Worm (Caenorhabditis elegans) whole organism, L4 larva: ENCODE measurements around the gene F09E5.8.

Source experiments
- D1046.2 ChIP-seq: fragments of 200-800 bp; sonication (Bioruptor generic); IDR thresholded peaks from 2 replicates; pipeline ENCODE4 v1.3.6; 2022; ENCODE audit warnings: missing genetic modification characterization, missing compliant biosample characterization
- F10B5.3 ChIP-seq: sonication (generic microtip); optimal IDR thresholded peaks from 2 replicates; lab custom pipeline; 2016; ENCODE audit warnings: mild to moderate bottlenecking, missing genetic modification characterization, missing compliant biosample characterization
- F44E2.7 ChIP-seq: fragments of 200-800 bp; sonication (Bioruptor generic); IDR thresholded peaks from 2 replicates; pipeline ENCODE4 v2.1.2; 2022; ENCODE audit warnings: missing genetic modification characterization, missing compliant biosample characterization
- Y105C5A.15 ChIP-seq: fragments of 200-800 bp; sonication (Bioruptor generic); IDR thresholded peaks from 2 replicates; pipeline ENCODE4 v1.3.6; 2022; ENCODE audit warnings: missing genetic modification characterization, missing compliant biosample characterization
- ZK337.2 ChIP-seq: fragments of 200-800 bp; sonication (Bioruptor generic); IDR thresholded peaks from 2 replicates; pipeline ENCODE4 v1.3.6; 2022; ENCODE audit warnings: missing genetic modification reagents, missing genetic modification characterization, missing compliant biosample characterization
- arid-1 ChIP-seq: fragments of 200-800 bp; sonication (Bioruptor generic); conservative IDR thresholded peaks from 2 replicates; pipeline ENCODE4 v1.3.6; 2022; ENCODE audit warnings: missing genetic modification reagents, missing genetic modification characterization, missing compliant biosample characterization
- ceh-20 ChIP-seq: fragments of 200-800 bp; sonication (Bioruptor generic); IDR thresholded peaks from 2 replicates; pipeline ENCODE4 v1.3.6; 2022; ENCODE audit warnings: missing genetic modification reagents, missing genetic modification characterization, missing compliant biosample characterization
- ceh-62 ChIP-seq: sonication (generic microtip); optimal IDR thresholded peaks from 2 replicates; lab custom pipeline; 2017; ENCODE audit warnings: missing biosample characterization, missing genetic modification characterization
- cey-2 ChIP-seq: sonication (generic microtip); optimal IDR thresholded peaks from 3 replicates; lab custom pipeline; 2017; ENCODE audit warnings: missing genetic modification characterization, mild to moderate bottlenecking, missing compliant biosample characterization, antibody characterized with exemption, borderline replicate concordance; ENCODE audit not compliant: insufficient read depth
- ctbp-1 ChIP-seq: fragments of 200-800 bp; sonication (Bioruptor generic); IDR thresholded peaks from 2 replicates; pipeline ENCODE4 v1.3.6; 2022; ENCODE audit warnings: missing genetic modification reagents, missing genetic modification characterization, missing compliant biosample characterization
- daf-12 ChIP-seq: fragments of 150-350 bp; optimal IDR thresholded peaks from 2 replicates; lab custom pipeline; 2014; ENCODE audit warnings: missing biosample characterization, missing genetic modification reagents, missing genetic modification characterization
- daf-8 ChIP-seq: fragments of 200-800 bp; sonication (Bioruptor generic); IDR thresholded peaks from 2 replicates; pipeline ENCODE4 v1.3.6; 2022; ENCODE audit warnings: missing genetic modification characterization, missing compliant biosample characterization
- dmd-6 ChIP-seq: fragments of 200-800 bp; sonication (Bioruptor generic); IDR thresholded peaks from 2 replicates; pipeline ENCODE4 v1.3.6; 2022; ENCODE audit warnings: missing genetic modification reagents, missing genetic modification characterization, missing compliant biosample characterization
- dmd-8 ChIP-seq: fragments of 200-800 bp; sonication (Bioruptor generic); IDR thresholded peaks from 2 replicates; pipeline ENCODE4 v1.3.6; 2022; ENCODE audit warnings: missing genetic modification characterization, missing compliant biosample characterization
- dmd-9 ChIP-seq: fragments of 200-800 bp; sonication (Bioruptor generic); IDR thresholded peaks from 2 replicates; pipeline ENCODE4 v1.3.6; 2022; ENCODE audit warnings: missing genetic modification reagents, missing genetic modification characterization, missing compliant biosample characterization
- dpl-1 ChIP-seq: fragments of 150-350 bp; optimal IDR thresholded peaks from 2 replicates; lab custom pipeline; 2014; ENCODE audit warnings: missing biosample characterization, missing genetic modification reagents, missing genetic modification characterization
- dve-1 ChIP-seq: sonication (generic microtip); optimal IDR thresholded peaks from 2 replicates; lab custom pipeline; 2017; ENCODE audit warnings: antibody characterized with exemption, mild to moderate bottlenecking, missing genetic modification characterization, missing compliant biosample characterization; ENCODE audit not compliant: insufficient read depth
- fos-1 ChIP-seq: fragments of 150-350 bp; optimal IDR thresholded peaks from 2 replicates; lab custom pipeline; 2014; ENCODE audit warnings: missing biosample characterization, missing genetic modification characterization
- gei-8 ChIP-seq: fragments of 200-800 bp; sonication (Bioruptor generic); optimal IDR thresholded peaks from 2 replicates; lab custom pipeline; 2018; ENCODE audit warnings: mild to moderate bottlenecking, missing genetic modification characterization, missing compliant biosample characterization
- hlh-11 ChIP-seq: fragments of 200-800 bp; sonication (Bioruptor generic); optimal IDR thresholded peaks from 2 replicates; lab custom pipeline; 2018; ENCODE audit warnings: mild to moderate bottlenecking, missing genetic modification characterization, missing compliant biosample characterization
- lim-7 ChIP-seq: fragments of 200-800 bp; sonication (Bioruptor generic); IDR thresholded peaks from 2 replicates; pipeline ENCODE4 v1.3.6; 2022; ENCODE audit warnings: missing genetic modification characterization, missing compliant biosample characterization
- lin-15B ChIP-seq: fragments of 150-350 bp; sonication (generic microtip); optimal IDR thresholded peaks from 3 replicates; lab custom pipeline; 2014; ENCODE audit warnings: missing biosample characterization, missing genetic modification characterization
- lin-38 ChIP-seq: fragments of 200-800 bp; sonication (Bioruptor generic); IDR thresholded peaks from 2 replicates; pipeline ENCODE4 v1.3.6; 2022; ENCODE audit warnings: missing genetic modification reagents, missing genetic modification characterization, missing compliant biosample characterization
- lin-39 ChIP-seq: fragments of 150-350 bp; optimal IDR thresholded peaks from 2 replicates; lab custom pipeline; 2014; ENCODE audit warnings: missing biosample characterization, missing genetic modification reagents, missing genetic modification characterization
- madf-9 ChIP-seq: fragments of 200-800 bp; sonication (Bioruptor generic); conservative IDR thresholded peaks from 2 replicates; pipeline ENCODE4 v1.3.6; 2022; ENCODE audit warnings: missing genetic modification reagents, missing genetic modification characterization, missing compliant biosample characterization
- mdl-1 ChIP-seq, 2 experiments: fragments of 150-350 bp in 1 of 2; sonication (generic microtip) in 1 of 2; optimal IDR thresholded peaks; 2 replicates each; lab custom pipeline; 2014 to 2017; ENCODE audit warnings: missing biosample characterization in 2 of 2, missing genetic modification characterization in 2 of 2
- mdt-29 ChIP-seq: fragments of 200-800 bp; sonication (Bioruptor generic); IDR thresholded peaks from 2 replicates; pipeline ENCODE4 v1.3.6; 2022; ENCODE audit warnings: missing genetic modification reagents, missing genetic modification characterization, missing compliant biosample characterization
- mxl-3 ChIP-seq: fragments of 200-800 bp; sonication (Bioruptor generic); optimal IDR thresholded peaks from 2 replicates; lab custom pipeline; 2018; ENCODE audit warnings: mild to moderate bottlenecking, missing genetic modification characterization, missing compliant biosample characterization
- nhr-11 ChIP-seq: fragments of 150-350 bp; optimal IDR thresholded peaks from 2 replicates; lab custom pipeline; 2014; ENCODE audit warnings: missing biosample characterization, missing genetic modification characterization
- nhr-25 ChIP-seq: sonication (generic microtip); optimal IDR thresholded peaks from 2 replicates; lab custom pipeline; 2017; ENCODE audit warnings: missing genetic modification characterization, mild to moderate bottlenecking, missing compliant biosample characterization, antibody characterized with exemption, moderate library complexity, borderline replicate concordance; ENCODE audit not compliant: insufficient read depth
- nhr-42 ChIP-seq: fragments of 200-800 bp; sonication (Bioruptor generic); IDR thresholded peaks from 2 replicates; pipeline ENCODE4 v1.3.6; 2022; ENCODE audit warnings: missing genetic modification characterization, missing compliant biosample characterization
- nhr-77 ChIP-seq: fragments of 150-350 bp; optimal IDR thresholded peaks from 2 replicates; lab custom pipeline; 2014; ENCODE audit warnings: missing biosample characterization, missing genetic modification characterization
- php-3 ChIP-seq: fragments of 200-800 bp; sonication (Bioruptor generic); IDR thresholded peaks from 2 replicates; pipeline ENCODE4 v1.3.6; 2022; ENCODE audit warnings: missing genetic modification reagents, missing genetic modification characterization, missing compliant biosample characterization
- pqm-1 ChIP-seq: sonication (generic microtip); optimal IDR thresholded peaks from 2 replicates; lab custom pipeline; 2017; ENCODE audit warnings: missing biosample characterization, missing genetic modification characterization
- set-16 ChIP-seq: fragments of 200-800 bp; sonication (Bioruptor generic); IDR thresholded peaks from 2 replicates; pipeline ENCODE4 v1.3.6; 2022; ENCODE audit warnings: missing genetic modification reagents, missing genetic modification characterization, missing compliant biosample characterization
- snpc-4 ChIP-seq: fragments of 150-350 bp; optimal IDR thresholded peaks from 2 replicates; lab custom pipeline; 2014; ENCODE audit warnings: missing biosample characterization, missing genetic modification characterization
- spr-1 ChIP-seq: sonication (generic microtip); optimal IDR thresholded peaks from 2 replicates; lab custom pipeline; 2016; ENCODE audit warnings: mild to moderate bottlenecking, missing genetic modification characterization, missing compliant biosample characterization
- tra-1 ChIP-seq: fragments of 200-800 bp; sonication (Bioruptor generic); IDR thresholded peaks from 2 replicates; pipeline ENCODE4 v1.3.6; 2022; ENCODE audit warnings: missing genetic modification reagents, missing genetic modification characterization, missing compliant biosample characterization
- unc-62 ChIP-seq, 3 experiments: fragments of 150-350 bp in 1 of 3; sonication (generic microtip); optimal IDR thresholded peaks in 2 of 3; peaks in 1 of 3; 1 replicate in 1 of 3; 2 replicates in 2 of 3; lab custom pipeline; 2014 to 2017; ENCODE audit warnings: missing biosample characterization in 3 of 3, missing genetic modification characterization in 3 of 3, missing genetic modification reagents in 3 of 3, missing genotype in 1 of 3
- zip-11 ChIP-seq: fragments of 200-800 bp; sonication (Bioruptor generic); IDR thresholded peaks from 2 replicates; pipeline ENCODE4 v1.3.6; 2022; ENCODE audit warnings: missing genetic modification characterization, missing compliant biosample characterization
- zip-2 ChIP-seq: fragments of 150-350 bp; optimal IDR thresholded peaks from 2 replicates; lab custom pipeline; 2014; ENCODE audit warnings: missing biosample characterization, missing genetic modification characterization
- ztf-11 ChIP-seq: fragments of 150-350 bp; optimal IDR thresholded peaks from 2 replicates; lab custom pipeline; 2014; ENCODE audit warnings: missing biosample characterization, missing genetic modification characterization

F09E5.8 gene

DNA sequence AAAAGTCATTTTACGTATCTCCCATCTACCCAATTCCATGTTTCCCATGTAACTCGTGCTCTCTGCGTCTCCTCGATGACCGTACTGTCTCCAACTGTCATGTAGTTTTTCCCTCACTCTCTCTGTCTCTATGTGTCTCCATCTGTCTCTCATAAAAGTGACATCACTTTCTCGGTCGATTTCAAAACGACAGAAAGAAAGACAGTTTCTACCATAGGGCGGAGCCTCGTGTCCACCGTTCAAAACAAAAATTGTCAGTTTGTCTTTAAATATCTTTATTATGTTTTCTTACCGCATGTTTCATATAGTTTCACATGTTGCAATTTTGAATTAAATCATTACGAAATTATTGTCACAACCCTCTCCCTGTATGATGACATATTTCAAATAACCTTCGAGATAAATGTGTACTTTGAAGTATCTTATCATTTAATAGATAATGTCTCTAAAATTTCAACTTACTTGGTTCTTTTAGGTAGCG is 20.2 kb upstream of the F09E5.8 start (continued):
- TF ChIP-seq spr-1 (tag; lab: Kevin White, UChicago) = no peak
- peak; percentile 89 for TF ChIP-seq php-3
- no peak for TF ChIP-seq F44E2.7 (GFP tag; lab: Robert Waterston, UW)
- TF ChIP-seq daf-12 (tag; lab: Kevin White, UChicago) = no peak
- TF ChIP-seq gei-8 (GFP tag; lab: Kevin White, UChicago) = peak; percentile 67
- TF ChIP-seq ceh-20 (GFP tag; lab: Robert Waterston, UW) = peak; percentile 77
- peak; percentile 30 for TF ChIP-seq pqm-1
- no peak for TF ChIP-seq ctbp-1 (GFP tag; lab: Robert Waterston, UW)
- TF ChIP-seq ceh-62 (tag; lab: Kevin White, UChicago) = no peak
- peak; percentile 60 for TF ChIP-seq fos-1 (tag; lab: Kevin White, UChicago)
- TF ChIP-seq arid-1 (GFP tag; lab: Robert Waterston, UW) = 0 out of 2 replicates have a peak, but pooled peaks have one; percentile 22
- no peak for TF ChIP-seq nhr-42 (GFP tag; lab: Robert Waterston, UW)
- TF ChIP-seq dmd-6 = peak; percentile 98
- TF ChIP-seq hlh-11 = peak; percentile 97
- TF ChIP-seq unc-62 (GFP tag; optimal IDR thresholded peaks at IDR 0.05 in 1 of 2; lab: Kevin White, UChicago) = peak; percentile 64 to 100
- no peak for TF ChIP-seq unc-62 (tag; optimal IDR thresholded peaks at IDR 0.05; lab: Kevin White, UChicago)
- peak; percentile 76 for TF ChIP-seq nhr-77 (tag; lab: Kevin White, UChicago)
- peak; percentile 28 for TF ChIP-seq F10B5.3 (tag; lab: Kevin White, UChicago)
- no peak; the same call in 1 of the 2 replicates for TF ChIP-seq ZK337.2 (GFP tag; lab: Robert Waterston, UW)
- peak; percentile 95 for TF ChIP-seq nhr-25 (tag; lab: Kevin White, UChicago)
- TF ChIP-seq mxl-3 (GFP tag; lab: Kevin White, UChicago) = peak; percentile 81
- no peak for TF ChIP-seq ztf-11 (tag; lab: Kevin White, UChicago)
- peak; percentile 89 for TF ChIP-seq tra-1 (GFP tag; lab: Robert Waterston, UW)
- no peak for TF ChIP-seq lim-7
- TF ChIP-seq set-16 = 0 out of 2 replicates have a peak, but pooled peaks have one; percentile 10
- no peak for TF ChIP-seq dmd-8 (GFP tag; lab: Robert Waterston, UW)
- 0 out of 2 replicates have a peak, but pooled peaks have one; percentile 60 for TF ChIP-seq madf-9
- TF ChIP-seq zip-11 (GFP tag; lab: Robert Waterston, UW) = no peak
- peak; percentile 36 for TF ChIP-seq lin-38 (GFP tag; lab: Robert Waterston, UW)
- TF ChIP-seq mdl-1 (tag; optimal IDR thresholded peaks at IDR 0.05; lab: Kevin White, UChicago) = peak; percentile 74 to 92
- no peak for TF ChIP-seq D1046.2 (GFP tag; lab: Robert Waterston, UW)
- peak; percentile 63 for TF ChIP-seq nhr-11 (tag; lab: Kevin White, UChicago)
- no peak for TF ChIP-seq Y105C5A.15 (GFP tag; lab: Robert Waterston, UW)
- peak; percentile 18 for TF ChIP-seq zip-2 (tag; lab: Kevin White, UChicago)
- TF ChIP-seq cey-2 (tag; lab: Kevin White, UChicago) = peak; percentile 61
- peak; percentile 90 for TF ChIP-seq dve-1 (tag; lab: Kevin White, UChicago)
- peak; percentile 26 for TF ChIP-seq dpl-1
- no peak for TF ChIP-seq snpc-4 (tag; lab: Kevin White, UChicago)
- TF ChIP-seq mdt-29 (GFP tag; lab: Robert Waterston, UW) = peak; percentile 59; the same call in 1 of the 2 replicates
- TF ChIP-seq dmd-9 (GFP tag; lab: Robert Waterston, UW) = no peak
- TF ChIP-seq lin-39 = no peak
- no peak for TF ChIP-seq daf-8 (GFP tag; lab: Robert Waterston, UW)
- no peak for TF ChIP-seq lin-15B (tag; lab: Kevin White, UChicago)
